Fruit fly (Drosophila melanogaster): Measurements from ENCODE around the gene CG16704.

CG16704 gene

DNA sequence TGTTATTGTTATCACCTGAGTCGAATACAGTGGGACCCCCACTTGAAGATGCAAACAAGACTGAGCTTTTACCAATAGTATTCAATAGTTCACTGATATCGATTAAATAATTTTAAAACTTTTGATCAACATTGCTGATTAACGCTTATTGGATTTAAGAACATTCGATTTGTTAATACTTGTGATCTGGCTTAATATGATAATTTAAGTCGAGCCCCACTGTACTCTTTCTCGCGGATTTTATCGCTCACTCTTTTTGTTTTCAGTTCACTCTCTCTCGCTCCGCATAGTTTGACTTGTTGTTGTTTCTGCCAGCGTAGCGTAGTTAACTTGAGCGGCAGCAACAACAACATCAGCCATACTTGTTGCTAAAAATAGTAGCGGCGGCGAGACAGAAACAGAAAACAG, 36.7 kb downstream of the CG16704 start (continued):
- TF ChIP-seq abd-A (tag; optimal IDR thresholded peaks at IDR 0.05), result peak; percentile 96
- peak; percentile 99 for TF ChIP-seq CG2678 (tag; optimal IDR thresholded peaks at IDR 0.05)
- TF ChIP-seq bsh (GFP tag; optimal IDR thresholded peaks at IDR 0.05), result peak; percentile 97 to 99
- TF ChIP-seq CG3281 (GFP tag; optimal IDR thresholded peaks at IDR 0.05), result peak; percentile 99
- peak; percentile 94 for TF ChIP-seq emc (GFP tag; optimal IDR thresholded peaks at IDR 0.05)
- TF ChIP-seq C15 (GFP tag; IDR thresholded peaks at IDR 0.05), result peak; percentile 96
- TF ChIP-seq B-H2 (GFP tag; optimal IDR thresholded peaks at IDR 0.05), result peak; percentile 99
- TF ChIP-seq sima (GFP tag; optimal IDR thresholded peaks at IDR 0.05), result peak; percentile 95
- peak; percentile 98 for TF ChIP-seq HHEX (GFP tag; optimal IDR thresholded peaks at IDR 0.05)
- peak; percentile 97 for TF ChIP-seq CG30431 (GFP tag; optimal IDR thresholded peaks at IDR 0.05)
- peak; percentile 100 for TF ChIP-seq Drgx (GFP tag; IDR thresholded peaks at IDR 0.05)
- peak; percentile 94 for TF ChIP-seq CG17186 (GFP tag; optimal IDR thresholded peaks at IDR 0.05)
- peak; percentile 97 for TF ChIP-seq CG17328 (GFP tag; IDR thresholded peaks at IDR 0.05)
- TF ChIP-seq CG12155 (GFP tag; optimal IDR thresholded peaks at IDR 0.05), result peak; percentile 98
- peak; percentile 96 for TF ChIP-seq twi (tag; optimal IDR thresholded peaks at IDR 0.05)
- TF ChIP-seq Six4 (GFP tag; optimal IDR thresholded peaks at IDR 0.05), result peak; percentile 98
- peak; percentile 96 for TF ChIP-seq CG11093 (GFP tag; IDR thresholded peaks at IDR 0.05)
- peak; percentile 92 for TF ChIP-seq slou (GFP tag; optimal IDR thresholded peaks at IDR 0.05)
- peak; percentile 94 for TF ChIP-seq Ravus (GFP tag; IDR thresholded peaks at IDR 0.05)
- TF ChIP-seq CG6654 (GFP tag; optimal IDR thresholded peaks at IDR 0.05), result peak; percentile 91
- peak; percentile 98 for TF ChIP-seq CG10654 (GFP tag; optimal IDR thresholded peaks at IDR 0.05)
- TF ChIP-seq pum (GFP tag; optimal IDR thresholded peaks at IDR 0.05), result peak; percentile 98
- TF ChIP-seq CG12942 (GFP tag; optimal IDR thresholded peaks at IDR 0.05), result peak; percentile 96
- TF ChIP-seq Jarid2 (GFP tag; optimal IDR thresholded peaks at IDR 0.05), result peak; percentile 88
- peak; percentile 99 for TF ChIP-seq PHDP (tag; optimal IDR thresholded peaks at IDR 0.05)
- TF ChIP-seq psq (GFP tag; optimal IDR thresholded peaks at IDR 0.05), result peak; percentile 85
- TF ChIP-seq bab2 (GFP tag; optimal IDR thresholded peaks at IDR 0.05), result peak; percentile 98
- peak; percentile 93 for TF ChIP-seq CG7987 (GFP tag; optimal IDR thresholded peaks at IDR 0.05)
- peak; percentile 98 for TF ChIP-seq Ada2b (GFP tag; IDR thresholded peaks at IDR 0.05)
- peak; percentile 84 for TF ChIP-seq CG43689 (GFP tag; IDR thresholded peaks at IDR 0.05)
- TF ChIP-seq mirr (GFP tag; optimal IDR thresholded peaks at IDR 0.05), result peak; percentile 99
- TF ChIP-seq Ssrp (tag; optimal IDR thresholded peaks at IDR 0.05), result peak; percentile 98
- peak; percentile 88 for TF ChIP-seq pros (GFP tag; optimal IDR thresholded peaks at IDR 0.05)
- TF ChIP-seq CG8765 (GFP tag; IDR thresholded peaks at IDR 0.05), result peak; percentile 95
- no peak for TF ChIP-seq h (optimal IDR thresholded peaks at IDR 0.05)
- TF ChIP-seq CG8924 (tag; optimal IDR thresholded peaks at IDR 0.05), result peak; percentile 99
- TF ChIP-seq CG10209 (GFP tag; optimal IDR thresholded peaks at IDR 0.05), result peak; percentile 97
- TF ChIP-seq CG10543 (GFP tag; optimal IDR thresholded peaks at IDR 0.05), result peak; percentile 99
- peak; percentile 98 for TF ChIP-seq CG1233 (GFP tag; optimal IDR thresholded peaks at IDR 0.05)
- TF ChIP-seq zf30C (GFP tag; optimal IDR thresholded peaks at IDR 0.05), result peak; percentile 49
- TF ChIP-seq hth (optimal IDR thresholded peaks at IDR 0.05), result no peak
- TF ChIP-seq GATAe (GFP tag; conservative IDR thresholded peaks at IDR 0.05), result peak; percentile 97
- TF ChIP-seq CG15601 (tag; optimal IDR thresholded peaks at IDR 0.05), result peak; percentile 98
- peak; percentile 98 for TF ChIP-seq fu2 (GFP tag; optimal IDR thresholded peaks at IDR 0.05)
- no peak for TF ChIP-seq amos (GFP tag; IDR thresholded peaks at IDR 0.05; ENCODE audit: partially characterized antibody)
- TF ChIP-seq CG17912 (GFP tag; optimal IDR thresholded peaks at IDR 0.05), result peak; percentile 97
- peak; percentile 91 for TF ChIP-seq CG11696 (GFP tag; IDR thresholded peaks at IDR 0.05)
- peak; percentile 97 for TF ChIP-seq tgo (GFP tag; IDR thresholded peaks at IDR 0.05)
- peak; percentile 86 for TF ChIP-seq CG2116 (GFP tag; optimal IDR thresholded peaks at IDR 0.05)
- TF ChIP-seq CG12236 (GFP tag; optimal IDR thresholded peaks at IDR 0.05), result peak; percentile 97
- TF ChIP-seq lbe (GFP tag; optimal IDR thresholded peaks at IDR 0.05), result peak; percentile 98
- peak; percentile 98 for TF ChIP-seq CrebB (tag; optimal IDR thresholded peaks at IDR 0.05)

Measured in whole organism, embryonic.